Worm (Caenorhabditis elegans) whole organism, L4 larva: ENCODE results near the gene F10E9.1.
A peak's percentile ranks its signal among the peaks of the same experiment; 100 is the strongest.

Experiments used
- D1046.2 ChIP-seq: fragments of 200-800 bp; sonication (Bioruptor generic); IDR thresholded peaks from 2 replicates; pipeline ENCODE4 v1.3.6; 2022; ENCODE audit warnings: missing genetic modification characterization, missing compliant biosample characterization
- F37D6.2 ChIP-seq: sonication (generic microtip); optimal IDR thresholded peaks from 2 replicates; lab custom pipeline; 2016; ENCODE audit warnings: mild to moderate bottlenecking, missing genetic modification characterization, missing compliant biosample characterization
- F44E2.7 ChIP-seq: fragments of 200-800 bp; sonication (Bioruptor generic); IDR thresholded peaks from 2 replicates; pipeline ENCODE4 v2.1.2; 2022; ENCODE audit warnings: missing genetic modification characterization, missing compliant biosample characterization
- T20F7.1 ChIP-seq: fragments of 200-800 bp; sonication (Bioruptor generic); optimal IDR thresholded peaks from 2 replicates; lab custom pipeline; 2018; ENCODE audit warnings: mild to moderate bottlenecking, missing genetic modification characterization, missing compliant biosample characterization
- T26A8.4 ChIP-seq: fragments of 200-800 bp; sonication (Bioruptor generic); IDR thresholded peaks from 2 replicates; pipeline ENCODE4 v1.3.6; 2022; ENCODE audit warnings: missing genetic modification characterization, missing compliant biosample characterization
- Y48G9A.11 ChIP-seq: fragments of 200-800 bp; sonication (Bioruptor generic); IDR thresholded peaks from 2 replicates; pipeline ENCODE4 v1.3.6; 2022; ENCODE audit warnings: missing genetic modification reagents, missing genetic modification characterization, missing compliant biosample characterization
- Y5F2A.4 ChIP-seq: fragments of 200-800 bp; sonication (Bioruptor generic); optimal IDR thresholded peaks from 2 replicates; lab custom pipeline; 2018; ENCODE audit warnings: mild to moderate bottlenecking, missing genetic modification characterization, missing compliant biosample characterization
- aha-1 ChIP-seq: fragments of 150-350 bp; peaks from one replicate; lab custom pipeline; 2014; ENCODE audit warnings: missing biosample characterization, missing genetic modification characterization
- ama-1 ChIP-seq: fragments of 150-350 bp; optimal IDR thresholded peaks from 2 replicates; lab custom pipeline; 2014; ENCODE audit warnings: inconsistent platforms, mixed read lengths
- ceh-28 ChIP-seq: fragments of 150-350 bp; optimal IDR thresholded peaks from 2 replicates; lab custom pipeline; 2014; ENCODE audit warnings: missing biosample characterization, missing genetic modification reagents, missing genetic modification characterization
- ceh-44 ChIP-seq: fragments of 200-800 bp; sonication (Bioruptor generic); IDR thresholded peaks from 2 replicates; pipeline ENCODE4 v1.3.6; 2022; ENCODE audit warnings: missing genetic modification reagents, missing genetic modification characterization, missing compliant biosample characterization
- ceh-62 ChIP-seq: sonication (generic microtip); optimal IDR thresholded peaks from 2 replicates; lab custom pipeline; 2017; ENCODE audit warnings: missing biosample characterization, missing genetic modification characterization
- daf-16 ChIP-seq, 3 experiments: sonication (generic microtip); optimal IDR thresholded peaks; 2 replicates each; lab custom pipeline; 2016 to 2017; ENCODE audit warnings: missing genetic modification characterization in 3 of 3, missing genetic modification reagents in 3 of 3, mild to moderate bottlenecking in 2 of 3, missing compliant biosample characterization in 2 of 3, missing biosample characterization in 1 of 3, moderate library complexity in 1 of 3
- daf-19 ChIP-seq: fragments of 200-800 bp; sonication (Bioruptor generic); conservative IDR thresholded peaks from 2 replicates; pipeline ENCODE4 v1.3.6; 2022; ENCODE audit warnings: missing genetic modification characterization, missing compliant biosample characterization
- dmd-9 ChIP-seq: fragments of 200-800 bp; sonication (Bioruptor generic); IDR thresholded peaks from 2 replicates; pipeline ENCODE4 v1.3.6; 2022; ENCODE audit warnings: missing genetic modification reagents, missing genetic modification characterization, missing compliant biosample characterization
- dpl-1 ChIP-seq: fragments of 150-350 bp; optimal IDR thresholded peaks from 2 replicates; lab custom pipeline; 2014; ENCODE audit warnings: missing biosample characterization, missing genetic modification reagents, missing genetic modification characterization
- egl-27 ChIP-seq: sonication (generic microtip); optimal IDR thresholded peaks from 3 replicates; lab custom pipeline; 2017; ENCODE audit warnings: missing biosample characterization, missing genetic modification reagents, missing genetic modification characterization
- fkh-10 ChIP-seq: fragments of 150-350 bp; optimal IDR thresholded peaks from 2 replicates; lab custom pipeline; 2014; ENCODE audit warnings: missing biosample characterization, missing genetic modification reagents, missing genetic modification characterization
- fos-1 ChIP-seq: fragments of 150-350 bp; optimal IDR thresholded peaks from 2 replicates; lab custom pipeline; 2014; ENCODE audit warnings: missing biosample characterization, missing genetic modification characterization
- lin-1 ChIP-seq: fragments of 200-800 bp; sonication (Bioruptor generic); IDR thresholded peaks from 2 replicates; pipeline ENCODE4 v1.3.6; 2022; ENCODE audit warnings: missing genetic modification reagents, missing genetic modification characterization, missing compliant biosample characterization
- lin-13 ChIP-seq: fragments of 150-350 bp; optimal IDR thresholded peaks from 2 replicates; lab custom pipeline; 2014; ENCODE audit warnings: missing biosample characterization, missing genetic modification reagents, missing genetic modification characterization
- lin-15B ChIP-seq: fragments of 150-350 bp; sonication (generic microtip); optimal IDR thresholded peaks from 3 replicates; lab custom pipeline; 2014; ENCODE audit warnings: missing biosample characterization, missing genetic modification characterization
- lin-39 ChIP-seq: fragments of 150-350 bp; optimal IDR thresholded peaks from 2 replicates; lab custom pipeline; 2014; ENCODE audit warnings: missing biosample characterization, missing genetic modification reagents, missing genetic modification characterization
- lsy-2 ChIP-seq, 2 experiments: fragments of 150-350 bp in 1 of 2; sonication (generic microtip) in 1 of 2; optimal IDR thresholded peaks; 2 replicates each; lab custom pipeline; 2014 to 2017; ENCODE audit warnings: missing biosample characterization in 2 of 2, missing genetic modification characterization in 2 of 2
- mep-1 ChIP-seq: fragments of 150-350 bp; sonication (generic microtip); optimal IDR thresholded peaks from 3 replicates; lab custom pipeline; 2014; ENCODE audit warnings: missing biosample characterization, missing genetic modification characterization
- mes-2 ChIP-seq: sonication (generic microtip); optimal IDR thresholded peaks from 2 replicates; lab custom pipeline; 2016; ENCODE audit warnings: missing genotype, mild to moderate bottlenecking, missing genetic modification characterization, missing compliant biosample characterization; ENCODE audit not compliant: poor library complexity, severe bottlenecking
- mxl-3 ChIP-seq: fragments of 200-800 bp; sonication (Bioruptor generic); optimal IDR thresholded peaks from 2 replicates; lab custom pipeline; 2018; ENCODE audit warnings: mild to moderate bottlenecking, missing genetic modification characterization, missing compliant biosample characterization
- nhr-10 ChIP-seq: fragments of 150-350 bp; optimal IDR thresholded peaks from 2 replicates; lab custom pipeline; 2014; ENCODE audit warnings: missing biosample characterization, missing genetic modification characterization
- php-3 ChIP-seq: fragments of 200-800 bp; sonication (Bioruptor generic); IDR thresholded peaks from 2 replicates; pipeline ENCODE4 v1.3.6; 2022; ENCODE audit warnings: missing genetic modification reagents, missing genetic modification characterization, missing compliant biosample characterization
- rbr-2 ChIP-seq: sonication (generic microtip); optimal IDR thresholded peaks from 2 replicates; lab custom pipeline; 2016; ENCODE audit warnings: missing genotype, missing genetic modification characterization, missing compliant biosample characterization
- saeg-2 ChIP-seq: fragments of 200-800 bp; sonication (Bioruptor generic); IDR thresholded peaks from 2 replicates; pipeline ENCODE4 v1.3.6; 2022; ENCODE audit warnings: missing genetic modification reagents, missing genetic modification characterization, missing compliant biosample characterization
- set-16 ChIP-seq: fragments of 200-800 bp; sonication (Bioruptor generic); IDR thresholded peaks from 2 replicates; pipeline ENCODE4 v1.3.6; 2022; ENCODE audit warnings: missing genetic modification reagents, missing genetic modification characterization, missing compliant biosample characterization
- snpc-1.2 ChIP-seq: fragments of 200-800 bp; sonication (Bioruptor generic); IDR thresholded peaks from 2 replicates; pipeline ENCODE4 v1.3.6; 2022; ENCODE audit warnings: missing genetic modification reagents, missing genetic modification characterization, missing compliant biosample characterization
- tag-97 ChIP-seq: fragments of 200-800 bp; sonication (Bioruptor generic); IDR thresholded peaks from 2 replicates; pipeline ENCODE4 v1.3.6; 2022; ENCODE audit warnings: missing genetic modification characterization, missing compliant biosample characterization
- unc-130 ChIP-seq: sonication (generic microtip); optimal IDR thresholded peaks from 2 replicates; lab custom pipeline; 2016; ENCODE audit warnings: missing genetic modification reagents, missing genetic modification characterization, missing compliant biosample characterization
- unc-39 ChIP-seq: sonication (generic microtip); optimal IDR thresholded peaks from 2 replicates; lab custom pipeline; 2017; ENCODE audit warnings: missing biosample characterization, missing genetic modification characterization
- unc-62 ChIP-seq, 3 experiments: fragments of 150-350 bp in 1 of 3; sonication (generic microtip); optimal IDR thresholded peaks in 2 of 3; peaks in 1 of 3; 1 replicate in 1 of 3; 2 replicates in 2 of 3; lab custom pipeline; 2014 to 2017; ENCODE audit warnings: missing biosample characterization in 3 of 3, missing genetic modification characterization in 3 of 3, missing genetic modification reagents in 3 of 3, missing genotype in 1 of 3
- vab-7 ChIP-seq: fragments of 200-800 bp; sonication (Bioruptor generic); IDR thresholded peaks from 2 replicates; pipeline ENCODE4 v1.3.6; 2022; ENCODE audit warnings: missing genetic modification reagents, missing genetic modification characterization, missing compliant biosample characterization

Gene F10E9.1

ce11 chrIII:8307356-8307755 is 15.6 kb upstream of the F10E9.1 start, which contains the start of the genes F10E9.7 and F10E9.5 (continued):
- TF ChIP-seq ceh-28 (tag; lab: Kevin White, UChicago) (no peak), ceh-44 (GFP tag; lab: Robert Waterston, UW) (peak; percentile 86), lin-39 (no peak), aha-1 (no peak), tag-97 (0 out of 2 replicates have a peak, but pooled peaks have one; percentile 10), F44E2.7 (GFP tag; lab: Robert Waterston, UW) (no peak), vab-7 (0 out of 2 replicates have a peak, but pooled peaks have one; percentile 56), Y48G9A.11 (GFP tag; lab: Robert Waterston, UW) (peak; percentile 99), mep-1 (peak; percentile 87), unc-62 (GFP tag; optimal IDR thresholded peaks at IDR 0.05 in 1 of 2; lab: Kevin White, UChicago) (no peak), unc-62 (tag; optimal IDR thresholded peaks at IDR 0.05; lab: Kevin White, UChicago) (no peak), egl-27 (tag; lab: Kevin White, UChicago) (no peak), lin-13 (GFP tag; lab: Kevin White, UChicago) (peak; percentile 27), php-3 (GFP tag; lab: Robert Waterston, UW) (no peak), mxl-3 (peak; percentile 39), lin-15B (tag; lab: Kevin White, UChicago) (peak; percentile 45), fkh-10 (GFP tag; lab: Kevin White, UChicago) (peak; percentile 60), mes-2 (peak; percentile 100), set-16 (GFP tag; lab: Robert Waterston, UW) (no peak), saeg-2 (GFP tag; lab: Robert Waterston, UW) (no peak), D1046.2 (GFP tag; lab: Robert Waterston, UW) (peak; percentile 60; the same call in 1 of the 2 replicates), lin-1 (GFP tag; lab: Robert Waterston, UW) (peak; percentile 71; the same call in 1 of the 2 replicates), nhr-10 (tag; lab: Kevin White, UChicago) (no peak), fos-1 (no peak)

ce11 chrIII:8308238-8308637 is 14.7 kb upstream of the F10E9.1 start, which contains the start of gene F10E9.4:
Gene F10E9.4 (plus strand): TSS chrIII:8308538.
- TF ChIP-seq snpc-1.2 (GFP tag; lab: Robert Waterston, UW) (no peak), Y5F2A.4 (GFP tag; lab: Kevin White, UChicago) (no peak), lin-13 (GFP tag; lab: Kevin White, UChicago) (no peak), daf-19 (GFP tag; lab: Robert Waterston, UW) (no peak), rbr-2 (tag; lab: Kevin White, UChicago) (no peak)

- TF ChIP-seq aha-1, result peak; percentile 68
- TF ChIP-seq daf-16 (GFP tag; optimal IDR thresholded peaks at IDR 0.05; lab: Kevin White, UChicago), result no peak
- TF ChIP-seq daf-16 (tag; optimal IDR thresholded peaks at IDR 0.05; lab: Kevin White, UChicago), result peak; percentile 12
- TF ChIP-seq lin-39, result no peak
- no peak for TF ChIP-seq F37D6.2 (tag; lab: Kevin White, UChicago)
- peak; percentile 32 for TF ChIP-seq ama-1 (lab: Kevin White, UChicago)
- TF ChIP-seq unc-39, result no peak
- no peak for TF ChIP-seq nhr-10 (tag; lab: Kevin White, UChicago)
- peak in 1 of 2 experiments; percentile 96 for TF ChIP-seq lsy-2 (tag; optimal IDR thresholded peaks at IDR 0.05; lab: Kevin White, UChicago)
- TF ChIP-seq T26A8.4, result no peak
- peak in 1 of 2 experiments; percentile 93 for TF ChIP-seq unc-62 (GFP tag; optimal IDR thresholded peaks at IDR 0.05 in 1 of 2; lab: Kevin White, UChicago)
- TF ChIP-seq unc-62 (tag; optimal IDR thresholded peaks at IDR 0.05; lab: Kevin White, UChicago), result no peak
- TF ChIP-seq T20F7.1, result peak; percentile 13
- TF ChIP-seq unc-130 (GFP tag; lab: Kevin White, UChicago), result no peak
- TF ChIP-seq dmd-9 (GFP tag; lab: Robert Waterston, UW), result no peak
- TF ChIP-seq mes-2, result peak; percentile 72
- no peak for TF ChIP-seq ceh-62 (tag; lab: Kevin White, UChicago)
- TF ChIP-seq mep-1, result no peak
- TF ChIP-seq fkh-10 (GFP tag; lab: Kevin White, UChicago), result no peak
- no peak for TF ChIP-seq saeg-2 (GFP tag; lab: Robert Waterston, UW)
- peak; percentile 38 for TF ChIP-seq dpl-1 (GFP tag; lab: Kevin White, UChicago)
- TF ChIP-seq lin-15B (tag; lab: Kevin White, UChicago), result no peak
These were observed 12.5 kb upstream of the F10E9.1 start, which contains the start of gene F10E9.3 for ce11 chrIII:8310239-8311057. Gene F10E9.3 (plus strand): TSS chrIII:8311007.
